Worm (Caenorhabditis elegans): Measurements from ENCODE around the gene phf-30.

DNA sequence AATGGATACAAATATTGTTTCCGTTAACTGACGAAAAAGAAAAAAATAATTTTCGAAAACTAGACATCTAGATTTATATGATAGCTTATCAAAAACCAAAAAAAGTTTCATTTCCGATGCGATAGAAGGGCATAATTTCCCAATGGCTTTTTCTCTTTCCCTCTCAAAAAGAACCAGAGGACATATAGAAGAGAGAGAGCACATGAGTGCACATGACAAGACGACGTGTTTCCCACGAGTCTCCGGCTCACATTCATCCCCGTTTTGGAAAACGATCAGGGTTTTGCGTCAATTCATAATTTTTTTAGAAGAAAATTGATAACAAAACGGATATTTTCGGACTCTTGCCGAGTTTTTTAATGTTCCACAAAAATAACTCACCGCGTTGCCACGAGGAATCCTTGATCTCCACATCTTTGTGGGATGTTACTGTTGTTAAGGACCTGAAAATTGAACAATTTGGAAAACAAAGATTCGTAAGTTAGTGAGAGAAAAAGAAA, 24.4 kb upstream of the phf-30 start, which contains the start of gene lmd-3:
- TF ChIP-seq lin-15B (tag; optimal IDR thresholded peaks at IDR 0.05): no peak
- no peak for TF ChIP-seq madf-5 (GFP tag; IDR thresholded peaks at IDR 0.05)
- no peak for TF ChIP-seq fos-1 (tag; optimal IDR thresholded peaks at IDR 0.05)
- no peak for TF ChIP-seq zag-1 (tag; optimal IDR thresholded peaks at IDR 0.05)
- TF ChIP-seq daf-16 (GFP tag; optimal IDR thresholded peaks at IDR 0.05): no peak
- TF ChIP-seq daf-16 (tag; optimal IDR thresholded peaks at IDR 0.05): no peak
- TF ChIP-seq nhr-11 (tag; optimal IDR thresholded peaks at IDR 0.05): no peak
- no peak for TF ChIP-seq nhr-10 (tag; optimal IDR thresholded peaks at IDR 0.05)
- no peak for TF ChIP-seq unc-62 (GFP tag; optimal IDR thresholded peaks at IDR 0.05 in 1 of 2)
- TF ChIP-seq unc-62 (tag; optimal IDR thresholded peaks at IDR 0.05): no peak
- TF ChIP-seq pqm-1 (tag; optimal IDR thresholded peaks at IDR 0.05): no peak

Data from whole organism, L4 larva.